Fruit fly (Drosophila melanogaster) whole organism, adult: ENCODE results near the gene X11L.

ENCODE experiments used
- CG11617 ChIP-seq: fragments of 200-800 bp; sonication (Bioruptor generic); optimal IDR thresholded peaks from 2 replicates; lab custom pipeline; 2017; ENCODE audit warnings: mild to moderate bottlenecking, missing biosample characterization, missing genetic modification reagents, missing genetic modification characterization
- CG12768 ChIP-seq: fragments of 200-800 bp; sonication (Bioruptor generic); optimal IDR thresholded peaks from 2 replicates; lab custom pipeline; 2017; ENCODE audit warnings: missing biosample characterization, missing genetic modification characterization, mild to moderate bottlenecking, moderate library complexity, missing genetic modification reagents
- CG14711 ChIP-seq: fragments of 200-800 bp; sonication (Bioruptor generic); optimal IDR thresholded peaks from 2 replicates; lab custom pipeline; 2018; ENCODE audit warnings: missing biosample characterization, mild to moderate bottlenecking, missing genetic modification characterization, moderate library complexity
- CG33017 ChIP-seq: fragments of 200-800 bp; sonication (Bioruptor generic); optimal IDR thresholded peaks from 2 replicates; lab custom pipeline; 2018; ENCODE audit warnings: missing biosample characterization, mild to moderate bottlenecking, missing genetic modification characterization, moderate library complexity
- CG5204 ChIP-seq: fragments of 200-800 bp; sonication (Bioruptor generic); optimal IDR thresholded peaks from 2 replicates; lab custom pipeline; 2016; ENCODE audit warnings: missing biosample characterization, missing genetic modification characterization
- CG7045 ChIP-seq: fragments of 200-800 bp; sonication (Bioruptor generic); optimal IDR thresholded peaks from 2 replicates; lab custom pipeline; 2017; ENCODE audit warnings: missing biosample characterization, mild to moderate bottlenecking, missing genetic modification characterization
- CG7101 ChIP-seq: fragments of 200-800 bp; sonication (Bioruptor generic); optimal IDR thresholded peaks from 2 replicates; lab custom pipeline; 2018; ENCODE audit warnings: missing biosample characterization, mild to moderate bottlenecking, missing genetic modification characterization, moderate library complexity
- Crg-1 ChIP-seq: fragments of 200-800 bp; sonication (Bioruptor generic); optimal IDR thresholded peaks from 2 replicates; lab custom pipeline; 2016; ENCODE audit warnings: missing biosample characterization, missing genetic modification characterization
- Mnt ChIP-seq: fragments of 200-800 bp; sonication (Bioruptor generic); optimal IDR thresholded peaks from 2 replicates; lab custom pipeline; 2016; ENCODE audit warnings: missing biosample characterization, mild to moderate bottlenecking, missing genetic modification characterization
- bab1 ChIP-seq: fragments of 200-800 bp; sonication (Bioruptor generic); optimal IDR thresholded peaks from 3 replicates; lab custom pipeline; 2019; ENCODE audit warnings: missing biosample characterization, mild to moderate bottlenecking, missing genetic modification characterization, moderate library complexity
- cnc ChIP-seq, 2 experiments: fragments of >200 bp; optimal IDR thresholded peaks; 2 replicates each; lab custom pipeline; 2017
- kay ChIP-seq: fragments of 200-800 bp; sonication (Bioruptor generic); peaks from one replicate; lab custom pipeline; 2016; ENCODE audit warnings: missing biosample characterization, missing genetic modification characterization, borderline replicate concordance
- ovo ChIP-seq: fragments of 200-800 bp; sonication (Bioruptor generic); optimal IDR thresholded peaks from 2 replicates; lab custom pipeline; 2016; ENCODE audit warnings: missing biosample characterization, missing genetic modification characterization
- tj ChIP-seq: fragments of 200-800 bp; sonication (Bioruptor generic); optimal IDR thresholded peaks from 3 replicates; lab custom pipeline; 2017; ENCODE audit warnings: missing biosample characterization, mild to moderate bottlenecking, missing genetic modification characterization, moderate library complexity

- no peak for TF ChIP-seq CG5204 (GFP tag; lab: Kevin White, UChicago)
- no peak for TF ChIP-seq CG7101
- no peak for TF ChIP-seq CG12768 (GFP tag; lab: Kevin White, UChicago)
- no peak for TF ChIP-seq Mnt
- no peak for TF ChIP-seq kay (GFP tag; lab: Kevin White, UChicago)
- no peak for TF ChIP-seq Crg-1 (GFP tag; lab: Kevin White, UChicago)
- no peak for TF ChIP-seq tj (GFP tag; lab: Kevin White, UChicago)
- no peak for TF ChIP-seq bab1 (GFP tag; lab: Kevin White, UChicago)
- TF ChIP-seq CG14711, result no peak
- no peak for TF ChIP-seq CG11617 (GFP tag; lab: Kevin White, UChicago)
- no peak for TF ChIP-seq ovo
- no peak for TF ChIP-seq cnc (optimal IDR thresholded peaks at IDR 0.05; lab: Kevin White, UChicago)
- no peak for TF ChIP-seq CG7045 (GFP tag; lab: Kevin White, UChicago)
- no peak for TF ChIP-seq CG33017 (tag; lab: Kevin White, UChicago)
Observed at dm6 chrX:17585892-17586291, 13.5 kb upstream of the X11L start.
